Worm (Caenorhabditis elegans): ENCODE results near the gene lst-5.

lst-5 gene

DNA sequence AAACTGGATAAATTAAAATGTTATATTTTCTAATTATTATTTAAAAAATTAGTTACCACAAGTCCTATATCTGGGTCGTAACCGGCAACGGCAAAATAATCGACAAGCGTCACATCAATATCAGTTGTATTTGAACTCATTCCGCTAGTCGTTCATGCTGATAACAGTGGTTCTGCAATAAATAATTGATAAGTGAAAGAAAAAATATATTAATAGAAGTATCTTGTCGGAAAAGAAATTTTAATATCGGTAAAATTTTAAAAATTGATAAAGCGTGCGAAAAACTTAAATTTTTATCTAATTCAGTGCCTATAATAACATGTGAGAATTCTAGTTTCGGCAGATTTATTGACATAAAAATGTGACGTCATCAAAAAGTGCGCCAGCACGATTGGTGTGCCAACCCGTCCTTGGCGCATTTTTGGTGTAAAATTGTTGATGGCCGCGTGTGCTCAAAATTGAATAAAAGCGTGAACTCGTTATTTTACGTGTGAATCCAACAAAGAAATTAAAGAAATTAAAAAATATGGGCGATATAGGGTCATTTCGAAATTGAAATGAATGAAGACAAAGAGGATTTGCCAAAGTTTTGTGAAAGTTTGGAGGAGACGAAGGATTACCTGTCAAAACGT lies at the start of gene lst-5, which contains the start of gene lst-6:
Gene lst-5, plus strand, starts transcription at position 544 of the 632 bp plus-strand sequence.
Gene lst-6, minus strand, starts transcription at position 140 of the 632 bp plus-strand sequence.
- peak; percentile 90 for TF ChIP-seq ztf-18 (tag; optimal IDR thresholded peaks at IDR 0.05)
- TF ChIP-seq dox-1 (GFP tag; IDR thresholded peaks at IDR 0.05) = 0 out of 2 replicates have a peak, but pooled peaks have one; percentile 33
- no peak for TF ChIP-seq snpc-4 (GFP tag; optimal IDR thresholded peaks at IDR 0.05)
- TF ChIP-seq snpc-4 (tag; optimal IDR thresholded peaks at IDR 0.05) = peak in 2 of 4 experiments; percentile 10 to 46
- no peak for TF ChIP-seq zim-3 (tag; optimal IDR thresholded peaks at IDR 0.05)
- TF ChIP-seq F33H1.4 (GFP tag; IDR thresholded peaks at IDR 0.05) = peak; percentile 16; the same call in 1 of the 2 replicates
- no peak for TF ChIP-seq hmg-20 (GFP tag; IDR thresholded peaks at IDR 0.05)
- peak in 1 of 2 experiments; percentile 23 for TF ChIP-seq let-607 (tag; optimal IDR thresholded peaks at IDR 0.05)
- TF ChIP-seq chd-7 (tag; optimal IDR thresholded peaks at IDR 0.05) = no peak
- no peak for TF ChIP-seq xnd-1 (tag; optimal IDR thresholded peaks at IDR 0.05)
- peak; percentile 41 for TF ChIP-seq lin-40 (tag; optimal IDR thresholded peaks at IDR 0.05)
- peak; percentile 17 for TF ChIP-seq lin-54 (GFP tag; optimal IDR thresholded peaks at IDR 0.05)
- peak; percentile 76 for TF ChIP-seq mcd-1 (GFP tag; IDR thresholded peaks at IDR 0.05)
- TF ChIP-seq cebp-1 (GFP tag; IDR thresholded peaks at IDR 0.05) = no peak
- TF ChIP-seq cebp-1 (tag; optimal IDR thresholded peaks at IDR 0.05) = peak; percentile 54
- TF ChIP-seq attf-3 (GFP tag; conservative IDR thresholded peaks at IDR 0.05) = peak; percentile 49; the same call in 1 of the 2 replicates
- no peak for TF ChIP-seq ztf-3 (GFP tag; optimal IDR thresholded peaks at IDR 0.05)
- TF ChIP-seq nhr-80 (tag; optimal IDR thresholded peaks at IDR 0.05) = peak; percentile 69
- peak; percentile 57 for TF ChIP-seq atf-7 (tag; optimal IDR thresholded peaks at IDR 0.05)
- peak; percentile 25; the same call in 1 of the 2 replicates for TF ChIP-seq hmg-1.2 (GFP tag; IDR thresholded peaks at IDR 0.05)
- TF ChIP-seq attf-5 (GFP tag; optimal IDR thresholded peaks at IDR 0.05) = peak; percentile 56
- no peak for TF ChIP-seq tlf-1 (GFP tag; optimal IDR thresholded peaks at IDR 0.05)
- TF ChIP-seq lin-26 (GFP tag; IDR thresholded peaks at IDR 0.05) = no peak
- no peak for TF ChIP-seq aptf-2 (GFP tag; conservative IDR thresholded peaks at IDR 0.05)

DNA sequence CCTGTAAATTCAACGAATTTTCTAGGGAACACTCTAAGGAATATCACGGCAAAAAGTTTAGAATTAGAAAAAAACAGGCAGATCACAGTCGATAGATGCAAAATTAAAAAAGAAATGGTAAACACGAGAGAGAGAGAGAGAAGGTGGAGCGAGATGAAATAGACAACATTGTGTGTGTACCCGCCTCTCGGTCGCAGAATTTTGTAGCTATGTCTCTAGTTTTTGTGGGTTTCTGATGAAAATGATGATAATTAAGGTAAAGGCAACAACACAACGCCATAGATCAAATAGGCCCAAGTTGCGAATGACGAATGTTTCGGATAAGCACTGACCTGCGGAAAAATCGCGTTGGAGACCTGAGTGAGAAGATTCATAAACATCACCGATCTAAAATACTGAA lies 49.2 kb upstream of the lst-5 start, which contains the start of gene sod-1:
Gene sod-1, minus strand, starts transcription at position 387 of the 400 bp plus-strand sequence.
- TF ChIP-seq B0019.2 (GFP tag; conservative IDR thresholded peaks at IDR 0.05) (no peak), nfyb-1 (GFP tag; IDR thresholded peaks at IDR 0.05) (0 out of 2 replicates have a peak, but pooled peaks have one; percentile 7), nhr-80 (tag; optimal IDR thresholded peaks at IDR 0.05) (peak; percentile 21), madf-6 (GFP tag; IDR thresholded peaks at IDR 0.05) (0 out of 2 replicates have a peak, but pooled peaks have one; percentile 25), ceh-27 (GFP tag; optimal IDR thresholded peaks at IDR 0.05) (peak; percentile 11)

- TF ChIP-seq hmg-1.2 (GFP tag; IDR thresholded peaks at IDR 0.05) (peak; percentile 31; the same call in 1 of the 2 replicates), snpc-4 (GFP tag; optimal IDR thresholded peaks at IDR 0.05) (no peak), snpc-4 (tag; optimal IDR thresholded peaks at IDR 0.05) (peak in 1 of 4 experiments; percentile 11), attf-3 (GFP tag; conservative IDR thresholded peaks at IDR 0.05) (peak; percentile 55; the same call in 1 of the 2 replicates), rec-8 (tag; optimal IDR thresholded peaks at IDR 0.05) (no peak), dpl-1 (GFP tag; optimal IDR thresholded peaks at IDR 0.05) (peak; percentile 48), aptf-3 (GFP tag; IDR thresholded peaks at IDR 0.05) (no peak), lin-54 (GFP tag; optimal IDR thresholded peaks at IDR 0.05) (peak; percentile 68), lin-35 (GFP tag; optimal IDR thresholded peaks at IDR 0.05) (peak in 2 of 3 experiments; percentile 6 to 72), mcd-1 (GFP tag; IDR thresholded peaks at IDR 0.05) (peak; percentile 14; the same call in 1 of the 2 replicates), atf-7 (tag; optimal IDR thresholded peaks at IDR 0.05) (no peak), attf-6 (GFP tag; IDR thresholded peaks at IDR 0.05) (no peak), efl-1 (GFP tag; optimal IDR thresholded peaks at IDR 0.05) (peak; percentile 54), F23B12.7 (tag; optimal IDR thresholded peaks at IDR 0.05; ENCODE audit: insufficient read depth) (no peak), Y56A3A.18 (GFP tag; IDR thresholded peaks at IDR 0.05) (no peak), ztf-6 (GFP tag; IDR thresholded peaks at IDR 0.05) (no peak)
Measured at ce11 chrII:6974011-6974410, 48.7 kb upstream of the lst-5 start.

Measured in whole organism, young adult.